Worm (Caenorhabditis elegans): ENCODE results near the gene lgc-53.

The lgc-53 gene

ce11 chrX:16721930-16722329, 10.4 kb downstream of the lgc-53 start:
- no peak for TF ChIP-seq dmd-9 (GFP tag; IDR thresholded peaks at IDR 0.05)
- TF ChIP-seq tra-1 (GFP tag; IDR thresholded peaks at IDR 0.05) = no peak
- TF ChIP-seq lin-13 (GFP tag; optimal IDR thresholded peaks at IDR 0.05) = peak; percentile 36
- TF ChIP-seq ZK337.2 (GFP tag; IDR thresholded peaks at IDR 0.05) = no peak
- peak; percentile 69 for TF ChIP-seq snpc-1.2 (GFP tag; IDR thresholded peaks at IDR 0.05)
- peak; percentile 47 for TF ChIP-seq aha-1 (tag)

- TF ChIP-seq unc-130 (GFP tag; optimal IDR thresholded peaks at IDR 0.05) (no peak), nhr-10 (tag; optimal IDR thresholded peaks at IDR 0.05) (no peak), ceh-44 (GFP tag; IDR thresholded peaks at IDR 0.05) (no peak), hlh-11 (tag; optimal IDR thresholded peaks at IDR 0.05) (peak; percentile 85), mdt-29 (GFP tag; IDR thresholded peaks at IDR 0.05) (no peak), jun-1 (tag; optimal IDR thresholded peaks at IDR 0.05) (no peak), php-3 (GFP tag; IDR thresholded peaks at IDR 0.05) (no peak), duxl-1 (tag; optimal IDR thresholded peaks at IDR 0.05; ENCODE audit: poor library complexity) (no peak), F26F4.8 (GFP tag; conservative IDR thresholded peaks at IDR 0.05) (no peak), mep-1 (tag; optimal IDR thresholded peaks at IDR 0.05) (no peak), hmg-1.1 (GFP tag; IDR thresholded peaks at IDR 0.05) (no peak), ZK337.2 (GFP tag; IDR thresholded peaks at IDR 0.05) (no peak), ceh-28 (tag; optimal IDR thresholded peaks at IDR 0.05) (no peak), ceh-32 (tag; optimal IDR thresholded peaks at IDR 0.05; ENCODE audit: poor library complexity) (no peak), daf-12 (tag; optimal IDR thresholded peaks at IDR 0.05) (no peak), Y75B8A.6 (GFP tag; IDR thresholded peaks at IDR 0.05) (no peak), rbr-2 (tag; optimal IDR thresholded peaks at IDR 0.05) (no peak), nhr-237 (tag; optimal IDR thresholded peaks at IDR 0.05) (no peak), ces-1 (GFP tag; optimal IDR thresholded peaks at IDR 0.05) (no peak), madf-9 (GFP tag; conservative IDR thresholded peaks at IDR 0.05) (no peak), Y5F2A.4 (GFP tag; optimal IDR thresholded peaks at IDR 0.05) (no peak), madf-5 (GFP tag; IDR thresholded peaks at IDR 0.05) (no peak), F49E8.2 (tag; optimal IDR thresholded peaks at IDR 0.05; ENCODE audit: borderline replicate concordance) (no peak), aha-1 (tag) (peak; percentile 18), ceh-82 (tag; optimal IDR thresholded peaks at IDR 0.05) (no peak), dmd-9 (GFP tag; IDR thresholded peaks at IDR 0.05) (no peak), zip-2 (tag; optimal IDR thresholded peaks at IDR 0.05) (no peak), mxl-2 (GFP tag; conservative IDR thresholded peaks at IDR 0.05) (no peak), zfp-2 (tag; optimal IDR thresholded peaks at IDR 0.05) (no peak), ceh-20 (GFP tag; IDR thresholded peaks at IDR 0.05) (peak; percentile 61), egl-43 (GFP tag; IDR thresholded peaks at IDR 0.05) (no peak), mdl-1 (tag; optimal IDR thresholded peaks at IDR 0.05) (peak; percentile 43), nhr-25 (tag; optimal IDR thresholded peaks at IDR 0.05; ENCODE audit: borderline replicate concordance, insufficient read depth) (no peak), lin-29 (GFP tag; IDR thresholded peaks at IDR 0.05) (no peak), nhr-48 (tag; optimal IDR thresholded peaks at IDR 0.05) (peak; percentile 79), nhr-111 (GFP tag; optimal IDR thresholded peaks at IDR 0.05) (no peak), mxl-3 (GFP tag; optimal IDR thresholded peaks at IDR 0.05) (peak; percentile 70), nhr-77 (tag; optimal IDR thresholded peaks at IDR 0.05) (peak; percentile 25), ceh-62 (tag; optimal IDR thresholded peaks at IDR 0.05) (no peak), D1046.2 (GFP tag; IDR thresholded peaks at IDR 0.05) (no peak), nhr-41 (GFP tag; IDR thresholded peaks at IDR 0.05) (no peak), lin-39 (tag; optimal IDR thresholded peaks at IDR 0.05) (no peak), sdz-12 (GFP tag; optimal IDR thresholded peaks at IDR 0.05) (no peak), F44E2.7 (GFP tag; IDR thresholded peaks at IDR 0.05) (no peak), nhr-42 (GFP tag; IDR thresholded peaks at IDR 0.05) (no peak), nhr-6 (tag; optimal IDR thresholded peaks at IDR 0.05) (no peak), attf-4 (tag; optimal IDR thresholded peaks at IDR 0.05) (no peak)
Measured at ce11 chrX:16724954-16725353, 13.5 kb downstream of the lgc-53 start.
